Worm (Caenorhabditis elegans) whole organism, L4 larva: Measurements from ENCODE around the gene C01B10.3.
"Not testable (repeated sequence)": the region's sequence is repeated elsewhere in the genome, so short reads cannot be mapped to it uniquely, and the experiment has no call there.

Experiments used
- F49E8.2 ChIP-seq: sonication (generic microtip); optimal IDR thresholded peaks from 2 replicates; lab custom pipeline; 2016; ENCODE audit warnings: missing compliant biosample characterization, mild to moderate bottlenecking, missing genetic modification characterization, borderline replicate concordance
- T20F7.1 ChIP-seq: fragments of 200-800 bp; sonication (Bioruptor generic); optimal IDR thresholded peaks from 2 replicates; lab custom pipeline; 2018; ENCODE audit warnings: mild to moderate bottlenecking, missing genetic modification characterization, missing compliant biosample characterization
- Y5F2A.4 ChIP-seq: fragments of 200-800 bp; sonication (Bioruptor generic); optimal IDR thresholded peaks from 2 replicates; lab custom pipeline; 2018; ENCODE audit warnings: mild to moderate bottlenecking, missing genetic modification characterization, missing compliant biosample characterization
- ZK546.5 ChIP-seq, 2 experiments: sonication (generic microtip); optimal IDR thresholded peaks; 2 replicates each; lab custom pipeline; 2017; ENCODE audit warnings: missing biosample characterization in 2 of 2, missing genetic modification characterization in 2 of 2
- aha-1 ChIP-seq: fragments of 150-350 bp; peaks from one replicate; lab custom pipeline; 2014; ENCODE audit warnings: missing biosample characterization, missing genetic modification characterization
- aly-2 ChIP-seq: sonication (generic microtip); optimal IDR thresholded peaks from 2 replicates; lab custom pipeline; 2018; ENCODE audit warnings: missing biosample characterization, missing genetic modification characterization
- arid-1 ChIP-seq: fragments of 200-800 bp; sonication (Bioruptor generic); conservative IDR thresholded peaks from 2 replicates; pipeline ENCODE4 v1.3.6; 2022; ENCODE audit warnings: missing genetic modification reagents, missing genetic modification characterization, missing compliant biosample characterization
- daf-16 ChIP-seq, 3 experiments: sonication (generic microtip); optimal IDR thresholded peaks; 2 replicates each; lab custom pipeline; 2016 to 2017; ENCODE audit warnings: missing genetic modification characterization in 3 of 3, missing genetic modification reagents in 3 of 3, mild to moderate bottlenecking in 2 of 3, missing compliant biosample characterization in 2 of 3, missing biosample characterization in 1 of 3, moderate library complexity in 1 of 3
- dmd-6 ChIP-seq: fragments of 200-800 bp; sonication (Bioruptor generic); IDR thresholded peaks from 2 replicates; pipeline ENCODE4 v1.3.6; 2022; ENCODE audit warnings: missing genetic modification reagents, missing genetic modification characterization, missing compliant biosample characterization
- hmg-1.1 ChIP-seq: fragments of 200-800 bp; sonication (Bioruptor generic); IDR thresholded peaks from 2 replicates; pipeline ENCODE4 v1.3.6; 2022; ENCODE audit warnings: missing genetic modification reagents, missing genetic modification characterization, missing compliant biosample characterization
- lin-1 ChIP-seq: fragments of 200-800 bp; sonication (Bioruptor generic); IDR thresholded peaks from 2 replicates; pipeline ENCODE4 v1.3.6; 2022; ENCODE audit warnings: missing genetic modification reagents, missing genetic modification characterization, missing compliant biosample characterization
- lin-15B ChIP-seq: fragments of 150-350 bp; sonication (generic microtip); optimal IDR thresholded peaks from 3 replicates; lab custom pipeline; 2014; ENCODE audit warnings: missing biosample characterization, missing genetic modification characterization
- lin-29 ChIP-seq: fragments of 200-800 bp; sonication (Bioruptor generic); IDR thresholded peaks from 2 replicates; pipeline ENCODE4 v1.3.6; 2022; ENCODE audit warnings: missing genetic modification reagents, missing genetic modification characterization, missing compliant biosample characterization
- madf-5 ChIP-seq, 2 experiments: fragments of 200-800 bp; sonication (Bioruptor generic); IDR thresholded peaks; 2 replicates each; pipeline ENCODE4 v1.3.6; 2022; ENCODE audit warnings: missing compliant biosample characterization in 2 of 2, missing genetic modification characterization in 2 of 2
- mdt-29 ChIP-seq: fragments of 200-800 bp; sonication (Bioruptor generic); IDR thresholded peaks from 2 replicates; pipeline ENCODE4 v1.3.6; 2022; ENCODE audit warnings: missing genetic modification reagents, missing genetic modification characterization, missing compliant biosample characterization
- mxl-3 ChIP-seq: fragments of 200-800 bp; sonication (Bioruptor generic); optimal IDR thresholded peaks from 2 replicates; lab custom pipeline; 2018; ENCODE audit warnings: mild to moderate bottlenecking, missing genetic modification characterization, missing compliant biosample characterization
- nhr-10 ChIP-seq: fragments of 150-350 bp; optimal IDR thresholded peaks from 2 replicates; lab custom pipeline; 2014; ENCODE audit warnings: missing biosample characterization, missing genetic modification characterization
- nhr-111 ChIP-seq: fragments of 200-800 bp; sonication (Bioruptor generic); optimal IDR thresholded peaks from 2 replicates; lab custom pipeline; 2018; ENCODE audit warnings: mild to moderate bottlenecking, missing genetic modification characterization, missing compliant biosample characterization
- nhr-28 ChIP-seq: fragments of 150-350 bp; optimal IDR thresholded peaks from 2 replicates; lab custom pipeline; 2014; ENCODE audit warnings: missing biosample characterization, missing genetic modification characterization
- nhr-77 ChIP-seq: fragments of 150-350 bp; optimal IDR thresholded peaks from 2 replicates; lab custom pipeline; 2014; ENCODE audit warnings: missing biosample characterization, missing genetic modification characterization
- php-3 ChIP-seq: fragments of 200-800 bp; sonication (Bioruptor generic); IDR thresholded peaks from 2 replicates; pipeline ENCODE4 v1.3.6; 2022; ENCODE audit warnings: missing genetic modification reagents, missing genetic modification characterization, missing compliant biosample characterization
- pqm-1 ChIP-seq: sonication (generic microtip); optimal IDR thresholded peaks from 2 replicates; lab custom pipeline; 2017; ENCODE audit warnings: missing biosample characterization, missing genetic modification characterization
- saeg-2 ChIP-seq: fragments of 200-800 bp; sonication (Bioruptor generic); IDR thresholded peaks from 2 replicates; pipeline ENCODE4 v1.3.6; 2022; ENCODE audit warnings: missing genetic modification reagents, missing genetic modification characterization, missing compliant biosample characterization
- set-16 ChIP-seq: fragments of 200-800 bp; sonication (Bioruptor generic); IDR thresholded peaks from 2 replicates; pipeline ENCODE4 v1.3.6; 2022; ENCODE audit warnings: missing genetic modification reagents, missing genetic modification characterization, missing compliant biosample characterization
- tag-97 ChIP-seq: fragments of 200-800 bp; sonication (Bioruptor generic); IDR thresholded peaks from 2 replicates; pipeline ENCODE4 v1.3.6; 2022; ENCODE audit warnings: missing genetic modification characterization, missing compliant biosample characterization
- tra-1 ChIP-seq: fragments of 200-800 bp; sonication (Bioruptor generic); IDR thresholded peaks from 2 replicates; pipeline ENCODE4 v1.3.6; 2022; ENCODE audit warnings: missing genetic modification reagents, missing genetic modification characterization, missing compliant biosample characterization
- unc-62 ChIP-seq, 3 experiments: fragments of 150-350 bp in 1 of 3; sonication (generic microtip); optimal IDR thresholded peaks in 2 of 3; peaks in 1 of 3; 1 replicate in 1 of 3; 2 replicates in 2 of 3; lab custom pipeline; 2014 to 2017; ENCODE audit warnings: missing biosample characterization in 3 of 3, missing genetic modification characterization in 3 of 3, missing genetic modification reagents in 3 of 3, missing genotype in 1 of 3
- zfp-3 ChIP-seq: fragments of 200-800 bp; sonication (Bioruptor generic); conservative IDR thresholded peaks from 2 replicates; pipeline ENCODE4 v1.3.6; 2022; ENCODE audit warnings: missing genetic modification reagents, missing genetic modification characterization, missing compliant biosample characterization
- ztf-7 ChIP-seq: fragments of 150-350 bp; optimal IDR thresholded peaks from 2 replicates; lab custom pipeline; 2014; ENCODE audit warnings: missing biosample characterization, missing genetic modification characterization

The C01B10.3 gene

DNA sequence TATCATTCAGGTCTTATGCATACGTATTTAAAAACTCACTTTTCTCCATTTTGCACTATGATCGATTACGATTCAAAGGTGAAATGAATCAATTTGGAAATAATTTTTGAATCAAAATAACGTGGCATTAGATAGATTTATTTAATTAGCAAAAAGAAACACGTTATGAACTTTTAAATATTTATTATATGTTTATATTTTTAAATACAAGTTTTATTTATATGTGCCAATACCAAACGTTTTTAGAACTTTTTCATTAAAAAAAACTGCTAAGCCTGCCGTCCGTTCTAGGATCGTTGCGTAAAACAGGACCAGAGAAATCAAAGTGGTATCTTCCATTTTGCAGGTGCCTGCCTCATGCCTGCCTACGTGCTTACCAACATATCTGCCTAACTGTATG is 23.9 kb downstream of the C01B10.3 start, which contains the start of gene F38A5.6:
F38A5.6 (minus strand) TSS at position 101 of the 400 bp plus-strand sequence.
- no peak for TF ChIP-seq arid-1 (GFP tag; lab: Robert Waterston, UW)
- no peak for TF ChIP-seq saeg-2 (GFP tag; lab: Robert Waterston, UW)
- TF ChIP-seq lin-29 (GFP tag; lab: Robert Waterston, UW), result no peak
- TF ChIP-seq aha-1 (tag; lab: Kevin White, UChicago), result peak; percentile 22

- TF ChIP-seq lin-1 (GFP tag; lab: Robert Waterston, UW) (no peak), unc-62 (GFP tag; optimal IDR thresholded peaks at IDR 0.05 in 1 of 2; lab: Kevin White, UChicago) (peak in 1 of 2 experiments; percentile 95), unc-62 (tag; optimal IDR thresholded peaks at IDR 0.05; lab: Kevin White, UChicago) (no peak)
- TF ChIP-seq, all 104 proteins: peak for 1
Observed at ce11 chrIV:6595912-6596311, 25.2 kb downstream of the C01B10.3 start, which contains the start of gene F38A5.22. F38A5.22 (minus strand) TSS chrIV:6595940.

ce11 chrIV:6594871-6595270 is 26.3 kb downstream of the C01B10.3 start, which contains the start of gene nspb-3:
nspb-3 (minus strand) TSS chrIV:6594971.
- TF ChIP-seq mxl-3 (GFP tag; lab: Kevin White, UChicago); hmg-1.1; tag-97: not testable (repeated sequence)

DNA sequence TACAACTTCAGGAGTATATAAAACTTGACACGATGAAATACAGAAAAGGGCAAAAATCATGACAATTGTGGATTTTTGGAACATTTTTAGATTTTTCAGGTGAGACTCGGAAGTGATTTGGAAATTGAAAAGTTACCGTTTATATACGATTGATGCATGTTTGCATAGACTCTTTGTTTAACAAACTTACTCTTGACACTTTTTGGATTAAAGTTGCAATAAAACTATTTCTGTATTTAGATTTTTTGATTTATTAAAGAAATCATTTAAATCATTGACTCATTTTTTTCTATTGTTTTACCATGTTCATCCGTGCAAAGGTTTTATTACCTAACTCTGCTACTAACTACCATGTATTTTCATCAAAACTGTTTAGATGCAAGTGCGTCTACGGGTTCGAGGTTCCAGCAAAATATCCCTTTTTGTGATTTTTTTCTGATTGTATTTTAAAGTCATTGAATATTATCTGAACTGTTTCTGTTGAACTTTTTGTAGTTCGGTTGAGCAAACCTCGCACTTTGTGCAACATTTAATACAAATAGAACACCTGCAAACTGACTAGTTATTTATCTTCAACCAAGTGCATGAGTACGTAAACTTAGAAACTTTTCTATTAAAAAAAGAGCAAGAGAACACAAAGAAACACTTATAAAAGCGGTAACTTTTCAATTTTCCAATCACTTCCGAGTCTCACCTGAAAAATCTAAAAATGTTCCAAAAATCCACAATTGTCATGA is 30.0 kb downstream of the C01B10.3 start, which contains the start of the genes nspb-1 and nspb-2:
nspb-1 (minus strand) TSS at position 101 of the 737 bp plus-strand sequence.
nspb-2 (plus strand) TSS at position 687 of the 737 bp plus-strand sequence.
- TF ChIP-seq tra-1 (GFP tag; lab: Robert Waterston, UW); nhr-77 (tag; lab: Kevin White, UChicago); ZK546.5 (tag; optimal IDR thresholded peaks at IDR 0.05; lab: Kevin White, UChicago): not testable (repeated sequence)

DNA sequence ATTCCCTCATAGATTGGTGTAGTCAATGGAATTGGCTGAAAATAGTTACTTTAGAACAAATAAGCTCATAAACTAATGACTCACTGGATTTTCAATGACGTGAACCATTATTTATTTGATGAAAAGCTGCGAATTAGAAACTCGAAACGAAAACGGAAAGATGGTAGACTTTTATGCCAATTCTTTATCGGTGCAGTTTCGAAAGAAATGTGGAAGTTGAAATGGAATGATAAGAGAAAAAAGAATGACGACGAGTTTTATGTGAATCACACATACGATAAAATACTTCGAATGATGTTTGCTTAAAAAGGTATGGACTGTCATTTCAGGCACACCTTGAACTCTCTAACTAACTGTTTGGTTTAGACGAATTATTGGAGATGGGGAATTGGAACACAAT is 31.1 kb downstream of the C01B10.3 start, which contains the start of the genes lec-11 and irld-7:
lec-11 (minus strand) TSS at position 126 of the 400 bp plus-strand sequence.
irld-7 (plus strand) TSS at position 332 of the 400 bp plus-strand sequence.
- TF ChIP-seq Y5F2A.4 (GFP tag; lab: Kevin White, UChicago) (no peak), nhr-10 (tag; lab: Kevin White, UChicago) (no peak), set-16 (GFP tag; lab: Robert Waterston, UW) (no peak), madf-5 (GFP tag; IDR thresholded peaks at IDR 0.05; lab: Robert Waterston, UW) (no peak), lin-15B (tag; lab: Kevin White, UChicago) (no peak), aly-2 (tag; lab: Kevin White, UChicago) (no peak), T20F7.1 (no peak), pqm-1 (tag; lab: Kevin White, UChicago) (peak; percentile 80), php-3 (GFP tag; lab: Robert Waterston, UW) (peak; percentile 65), nhr-28 (tag; lab: Kevin White, UChicago) (peak; percentile 50), aha-1 (tag; lab: Kevin White, UChicago) (no peak), zfp-3 (GFP tag; lab: Robert Waterston, UW) (no peak), F49E8.2 (tag; lab: Kevin White, UChicago) (no peak), mdt-29 (GFP tag; lab: Robert Waterston, UW) (no peak), nhr-111 (GFP tag; lab: Kevin White, UChicago) (no peak), daf-16 (GFP tag; optimal IDR thresholded peaks at IDR 0.05; lab: Kevin White, UChicago) (no peak), daf-16 (tag; optimal IDR thresholded peaks at IDR 0.05; lab: Kevin White, UChicago) (peak; percentile 33), lin-1 (GFP tag; lab: Robert Waterston, UW) (no peak), ztf-7 (tag; lab: Kevin White, UChicago) (no peak), dmd-6 (GFP tag; lab: Robert Waterston, UW) (peak; percentile 73)
